Worm (Caenorhabditis elegans) whole organism, L1 larva: ENCODE measurements around the gene mgl-1.

ENCODE experiments used
- C04F5.9 ChIP-seq: sonication (generic microtip); optimal IDR thresholded peaks from 2 replicates; lab custom pipeline; 2016; ENCODE audit warnings: missing genetic modification characterization, missing compliant biosample characterization
- F16B12.6 ChIP-seq: fragments of 150-350 bp; optimal IDR thresholded peaks from 2 replicates; lab custom pipeline; 2014; ENCODE audit warnings: missing biosample characterization, missing genetic modification characterization
- aha-1 ChIP-seq: fragments of 150-350 bp; optimal IDR thresholded peaks from 2 replicates; lab custom pipeline; 2014; ENCODE audit warnings: missing biosample characterization, missing genetic modification characterization
- alr-1 ChIP-seq: fragments of 200-800 bp; sonication (Bioruptor generic); optimal IDR thresholded peaks from 2 replicates; lab custom pipeline; 2018; ENCODE audit warnings: borderline replicate concordance, mild to moderate bottlenecking, missing genetic modification characterization, missing compliant biosample characterization
- aly-2 ChIP-seq: fragments of 150-350 bp; optimal IDR thresholded peaks from 2 replicates; lab custom pipeline; 2014; ENCODE audit warnings: missing biosample characterization, missing genetic modification characterization
- blmp-1 ChIP-seq: fragments of 150-350 bp; optimal IDR thresholded peaks from 2 replicates; lab custom pipeline; 2014; ENCODE audit warnings: missing biosample characterization, missing genetic modification characterization
- ceh-63 ChIP-seq: fragments of 200-800 bp; sonication (Bioruptor generic); optimal IDR thresholded peaks from 2 replicates; lab custom pipeline; 2018; ENCODE audit warnings: mild to moderate bottlenecking, missing genetic modification characterization, missing compliant biosample characterization
- ceh-8 ChIP-seq: fragments of 200-800 bp; sonication (Bioruptor generic); optimal IDR thresholded peaks from 2 replicates; lab custom pipeline; 2018; ENCODE audit warnings: mild to moderate bottlenecking, missing genetic modification characterization, moderate library complexity, missing compliant biosample characterization
- ceh-88 ChIP-seq: fragments of 200-800 bp; sonication (Bioruptor generic); IDR thresholded peaks from 2 replicates; pipeline ENCODE4 v1.3.6; 2022; ENCODE audit warnings: missing genetic modification characterization, missing compliant biosample characterization
- ceh-90 ChIP-seq: sonication (generic microtip); optimal IDR thresholded peaks from 2 replicates; lab custom pipeline; 2016; ENCODE audit warnings: missing genetic modification characterization, missing compliant biosample characterization
- ces-1 ChIP-seq: fragments of 150-350 bp; optimal IDR thresholded peaks from 2 replicates; lab custom pipeline; 2014; ENCODE audit warnings: missing biosample characterization, missing genetic modification reagents, missing genetic modification characterization
- dpl-1 ChIP-seq, 3 experiments: fragments of 150-350 bp in 2 of 3; sonication (generic microtip) in 1 of 3; optimal IDR thresholded peaks; 2 replicates each; lab custom pipeline; 2014 to 2017; ENCODE audit warnings: missing biosample characterization in 3 of 3, missing genetic modification characterization in 3 of 3, missing genetic modification reagents in 3 of 3
- dsc-1 ChIP-seq: sonication (generic microtip); optimal IDR thresholded peaks from 2 replicates; lab custom pipeline; 2016; ENCODE audit warnings: mild to moderate bottlenecking, missing genetic modification characterization, missing compliant biosample characterization
- efl-1 ChIP-seq, 4 experiments: fragments of 150-350 bp; optimal IDR thresholded peaks in 3 of 4; peaks in 1 of 4; 1 replicate in 1 of 4; 2 replicates in 3 of 4; lab custom pipeline; 2014; ENCODE audit warnings: missing biosample characterization in 2 of 4, missing genetic modification characterization in 2 of 4, missing genetic modification reagents in 2 of 4
- efl-3 ChIP-seq: fragments of 200-800 bp; sonication (Bioruptor generic); optimal IDR thresholded peaks from 2 replicates; lab custom pipeline; 2018; ENCODE audit warnings: mild to moderate bottlenecking, missing genetic modification characterization, missing compliant biosample characterization
- egl-13 ChIP-seq: sonication (generic microtip); optimal IDR thresholded peaks from 2 replicates; lab custom pipeline; 2016; ENCODE audit warnings: missing genotype, missing genetic modification reagents, missing genetic modification characterization, missing compliant biosample characterization
- egl-27 ChIP-seq, 2 experiments: fragments of 150-350 bp in 1 of 2; sonication (generic microtip); optimal IDR thresholded peaks; 3 replicates each; lab custom pipeline; 2017 to 2018; ENCODE audit warnings: missing biosample characterization in 2 of 2, missing genetic modification characterization in 2 of 2, missing genetic modification reagents in 2 of 2
- elt-3 ChIP-seq, 6 experiments: fragments of 150-350 bp in 1 of 6; sonication (generic microtip); optimal IDR thresholded peaks; 2 replicates each; lab custom pipeline; 2017 to 2018; ENCODE audit warnings: missing biosample characterization in 6 of 6, missing genetic modification characterization in 6 of 6, inconsistent platforms in 1 of 6
- fos-1 ChIP-seq: fragments of 150-350 bp; optimal IDR thresholded peaks from 2 replicates; lab custom pipeline; 2014; ENCODE audit warnings: missing biosample characterization, missing genetic modification characterization
- hpl-2 ChIP-seq: fragments of 150-350 bp; optimal IDR thresholded peaks from 2 replicates; lab custom pipeline; 2014; ENCODE audit warnings: missing biosample characterization, missing genetic modification reagents, missing genetic modification characterization
- irx-1 ChIP-seq: sonication (generic microtip); optimal IDR thresholded peaks from 2 replicates; lab custom pipeline; 2016; ENCODE audit warnings: missing genetic modification characterization, missing compliant biosample characterization
- lin-13 ChIP-seq: fragments of 150-350 bp; optimal IDR thresholded peaks from 2 replicates; lab custom pipeline; 2014; ENCODE audit warnings: missing biosample characterization, missing genetic modification reagents, missing genetic modification characterization
- lin-14 ChIP-seq: fragments of 200-800 bp; sonication (Bioruptor generic); optimal IDR thresholded peaks from 2 replicates; lab custom pipeline; 2018; ENCODE audit warnings: mild to moderate bottlenecking, missing genetic modification characterization, moderate library complexity, missing compliant biosample characterization
- lin-15B ChIP-seq: fragments of 150-350 bp; sonication (generic microtip); optimal IDR thresholded peaks from 3 replicates; lab custom pipeline; 2014; ENCODE audit warnings: missing biosample characterization, missing genetic modification characterization
- lir-3 ChIP-seq: sonication (generic microtip); optimal IDR thresholded peaks from 2 replicates; lab custom pipeline; 2016; ENCODE audit warnings: mild to moderate bottlenecking, missing genetic modification characterization, moderate library complexity, missing compliant biosample characterization; ENCODE audit not compliant: poor library complexity
- mef-2 ChIP-seq: fragments of 150-350 bp; optimal IDR thresholded peaks from 2 replicates; lab custom pipeline; 2014; ENCODE audit warnings: missing biosample characterization, missing genetic modification characterization
- mep-1 ChIP-seq: fragments of 150-350 bp; optimal IDR thresholded peaks from 2 replicates; lab custom pipeline; 2014; ENCODE audit warnings: missing biosample characterization, missing genetic modification characterization
- nhr-11 ChIP-seq: fragments of 150-350 bp; optimal IDR thresholded peaks from 2 replicates; lab custom pipeline; 2014; ENCODE audit warnings: missing biosample characterization, missing genetic modification characterization
- nhr-12 ChIP-seq: sonication (generic microtip); optimal IDR thresholded peaks from 2 replicates; lab custom pipeline; 2017; ENCODE audit warnings: missing biosample characterization, missing genetic modification characterization
- nhr-19 ChIP-seq: fragments of 200-800 bp; sonication (Bioruptor generic); conservative IDR thresholded peaks from 2 replicates; pipeline ENCODE4 v1.3.6; 2022; ENCODE audit warnings: missing genetic modification characterization, missing compliant biosample characterization
- nhr-47 ChIP-seq: sonication (generic microtip); optimal IDR thresholded peaks from 2 replicates; lab custom pipeline; 2016; ENCODE audit warnings: mild to moderate bottlenecking, missing genetic modification characterization, moderate library complexity, missing compliant biosample characterization
- nhr-71 ChIP-seq: sonication (generic microtip); optimal IDR thresholded peaks from 2 replicates; lab custom pipeline; 2016; ENCODE audit warnings: mild to moderate bottlenecking, missing genetic modification characterization, moderate library complexity, missing compliant biosample characterization
- nhr-77 ChIP-seq: fragments of 150-350 bp; optimal IDR thresholded peaks from 2 replicates; lab custom pipeline; 2014; ENCODE audit warnings: missing biosample characterization, missing genetic modification characterization
- nhr-84 ChIP-seq: sonication (generic microtip); optimal IDR thresholded peaks from 2 replicates; lab custom pipeline; 2017; ENCODE audit warnings: missing biosample characterization, missing genetic modification characterization
- nhr-85 ChIP-seq: sonication (generic microtip); peaks from one replicate; lab custom pipeline; 2016; ENCODE audit warnings: missing genetic modification characterization, inconsistent platforms, missing compliant biosample characterization
- nhr-90 ChIP-seq: sonication (generic microtip); optimal IDR thresholded peaks from 2 replicates; lab custom pipeline; 2016; ENCODE audit warnings: mild to moderate bottlenecking, missing genetic modification characterization, missing compliant biosample characterization; ENCODE audit not compliant: poor library complexity
- rnt-1 ChIP-seq: sonication (generic microtip); optimal IDR thresholded peaks from 2 replicates; lab custom pipeline; 2016; ENCODE audit warnings: mild to moderate bottlenecking, missing genetic modification characterization, moderate library complexity, missing compliant biosample characterization
- snpc-4 ChIP-seq: fragments of 150-350 bp; optimal IDR thresholded peaks from 2 replicates; lab custom pipeline; 2014; ENCODE audit warnings: missing biosample characterization, missing genetic modification characterization
- snu-23 ChIP-seq: sonication (generic microtip); optimal IDR thresholded peaks from 2 replicates; lab custom pipeline; 2016; ENCODE audit warnings: missing genetic modification characterization, missing compliant biosample characterization
- sox-4 ChIP-seq: sonication (generic microtip); optimal IDR thresholded peaks from 2 replicates; lab custom pipeline; 2016; ENCODE audit warnings: missing genetic modification characterization, missing compliant biosample characterization
- sup-37 ChIP-seq: fragments of 200-800 bp; sonication (Bioruptor generic); optimal IDR thresholded peaks from 2 replicates; lab custom pipeline; 2018; ENCODE audit warnings: mild to moderate bottlenecking, missing genetic modification characterization, missing compliant biosample characterization
- swsn-7 ChIP-seq: sonication (generic microtip); optimal IDR thresholded peaks from 2 replicates; lab custom pipeline; 2016; ENCODE audit warnings: missing genetic modification characterization, missing compliant biosample characterization
- tbx-2 ChIP-seq: sonication (generic microtip); optimal IDR thresholded peaks from 2 replicates; lab custom pipeline; 2016; ENCODE audit warnings: missing genetic modification characterization, missing compliant biosample characterization
- tlp-1 ChIP-seq: fragments of 150-350 bp; optimal IDR thresholded peaks from 2 replicates; lab custom pipeline; 2014; ENCODE audit warnings: missing biosample characterization, missing genetic modification characterization
- unc-130 ChIP-seq: fragments of 150-350 bp; optimal IDR thresholded peaks from 2 replicates; lab custom pipeline; 2017; ENCODE audit warnings: missing biosample characterization, missing genetic modification characterization, inconsistent platforms
- unc-30 ChIP-seq: sonication (generic microtip); optimal IDR thresholded peaks from 2 replicates; lab custom pipeline; 2017; ENCODE audit warnings: missing biosample characterization, missing genetic modification characterization
- unc-62 ChIP-seq: fragments of 150-350 bp; optimal IDR thresholded peaks from 2 replicates; lab custom pipeline; 2014; ENCODE audit warnings: missing biosample characterization, missing genetic modification reagents, missing genetic modification characterization
- unc-98 ChIP-seq: fragments of 200-800 bp; sonication (Bioruptor generic); IDR thresholded peaks from 2 replicates; pipeline ENCODE4 v1.3.6; 2022; ENCODE audit warnings: missing genetic modification characterization, missing compliant biosample characterization
- vab-15 ChIP-seq: sonication (generic microtip); optimal IDR thresholded peaks from 2 replicates; lab custom pipeline; 2017; ENCODE audit warnings: missing genotype, mild to moderate bottlenecking, missing genetic modification characterization, missing compliant biosample characterization
- ztf-11 ChIP-seq, 2 experiments: sonication (generic microtip); optimal IDR thresholded peaks; 2 replicates each; lab custom pipeline; 2016 to 2017; ENCODE audit warnings: missing genetic modification characterization in 2 of 2, missing biosample characterization in 1 of 2, missing compliant biosample characterization in 1 of 2
- ztf-4 ChIP-seq: fragments of 150-350 bp; optimal IDR thresholded peaks from 2 replicates; lab custom pipeline; 2014; ENCODE audit warnings: missing biosample characterization, missing genetic modification characterization

Gene mgl-1

DNA sequence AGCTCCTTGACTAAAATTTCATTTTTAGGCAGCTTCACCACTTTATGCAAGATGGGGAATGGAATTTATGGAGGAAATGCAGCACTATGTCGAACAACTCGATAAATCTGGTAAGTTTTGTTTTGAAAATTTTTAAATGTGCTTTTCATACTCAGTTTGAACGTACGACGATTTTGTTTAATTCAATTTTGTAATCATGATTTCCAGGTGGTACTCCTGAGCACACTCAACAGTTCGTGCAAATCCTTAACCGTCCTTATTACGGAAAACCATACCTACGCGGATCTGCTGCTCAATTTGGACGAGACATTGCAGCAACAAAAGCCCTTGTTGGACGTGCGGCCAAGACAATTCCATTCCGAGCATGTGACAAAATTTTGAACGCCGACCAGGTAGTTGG, 13.6 kb downstream of the mgl-1 start:
- no peak for TF ChIP-seq vab-15
- TF ChIP-seq efl-1 (optimal IDR thresholded peaks at IDR 0.05; lab: Kevin White, UChicago), result no peak
- peak in 1 of 2 experiments; percentile 2 for TF ChIP-seq efl-1 (GFP tag; optimal IDR thresholded peaks at IDR 0.05 in 1 of 2; lab: Kevin White, UChicago)

DNA sequence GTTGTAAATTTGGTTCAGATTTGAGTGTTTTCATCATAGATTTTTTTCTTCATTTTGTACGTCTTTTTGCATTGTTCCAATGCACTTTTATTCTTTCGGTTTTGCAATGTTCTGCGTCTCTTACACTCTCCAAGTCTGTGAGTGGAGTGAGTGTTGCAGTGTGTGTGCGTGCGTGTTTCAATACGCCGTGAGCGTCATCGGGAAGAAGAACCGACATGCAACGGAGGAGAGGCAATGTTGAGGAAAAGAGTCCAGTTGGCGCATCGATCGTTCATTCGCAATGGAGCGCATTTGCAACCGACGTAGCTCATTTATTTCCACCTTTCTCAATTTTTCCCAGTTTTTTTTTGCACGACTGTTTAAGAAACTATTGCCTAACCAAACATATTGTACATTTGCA, 17.5 kb downstream of the mgl-1 start, which contains the start of gene ZC506.1:
TSS of gene ZC506.1 (plus strand) at position 400 of the 400 bp plus-strand sequence.
- TF ChIP-seq nhr-84 (no peak), nhr-85 (tag; lab: Kevin White, UChicago) (peak; percentile 95), egl-27 (tag; optimal IDR thresholded peaks at IDR 0.05; lab: Kevin White, UChicago) (peak; percentile 74 to 87), unc-62 (no peak), tbx-2 (tag; lab: Kevin White, UChicago) (peak; percentile 96), fos-1 (peak; percentile 88), egl-13 (tag; lab: Kevin White, UChicago) (peak; percentile 87), nhr-19 (peak; percentile 95), lin-15B (tag; lab: Kevin White, UChicago) (peak; percentile 81), sup-37 (peak; percentile 72), vab-15 (peak; percentile 23), nhr-77 (tag; lab: Kevin White, UChicago) (peak; percentile 96), lir-3 (peak; percentile 77), ceh-90 (tag; lab: Kevin White, UChicago) (peak; percentile 48), efl-3 (GFP tag; lab: Kevin White, UChicago) (no peak), ztf-4 (tag; lab: Kevin White, UChicago) (peak; percentile 90), unc-98 (GFP tag; lab: Robert Waterston, UW) (no peak), rnt-1 (peak; percentile 93), ceh-88 (GFP tag; lab: Robert Waterston, UW) (peak; percentile 75), mef-2 (tag; lab: Kevin White, UChicago) (peak; percentile 72), swsn-7 (peak; percentile 96), snu-23 (GFP tag; lab: Kevin White, UChicago) (peak; percentile 97), elt-3 (tag; optimal IDR thresholded peaks at IDR 0.05; lab: Kevin White, UChicago) (peak in 4 of 6 experiments; percentile 3 to 83 (median 70)), ztf-11 (tag; optimal IDR thresholded peaks at IDR 0.05; lab: Kevin White, UChicago) (peak in 1 of 2 experiments; percentile 45), dsc-1 (peak; percentile 92), alr-1 (no peak), mep-1 (tag; lab: Kevin White, UChicago) (peak; percentile 97), lin-14 (peak; percentile 99), ces-1 (no peak), sox-4 (tag; lab: Kevin White, UChicago) (peak; percentile 73), nhr-12 (tag; lab: Kevin White, UChicago) (no peak), nhr-90 (tag; lab: Kevin White, UChicago) (peak; percentile 89), nhr-11 (tag; lab: Kevin White, UChicago) (peak; percentile 37), dpl-1 (GFP tag; optimal IDR thresholded peaks at IDR 0.05; lab: Kevin White, UChicago) (peak; percentile 63 to 69 (median 67)), snpc-4 (peak; percentile 71), ceh-8 (GFP tag; lab: Kevin White, UChicago) (peak; percentile 73), unc-130 (tag; lab: Kevin White, UChicago) (peak; percentile 91), hpl-2 (GFP tag; lab: Kevin White, UChicago) (peak; percentile 83), nhr-47 (peak; percentile 93), ceh-63 (GFP tag; lab: Kevin White, UChicago) (no peak), aha-1 (tag; lab: Kevin White, UChicago) (peak; percentile 45), aly-2 (tag; lab: Kevin White, UChicago) (peak; percentile 58), C04F5.9 (peak; percentile 38), tlp-1 (no peak), irx-1 (tag; lab: Kevin White, UChicago) (peak; percentile 92), lin-13 (GFP tag; lab: Kevin White, UChicago) (peak; percentile 92), unc-30 (tag; lab: Kevin White, UChicago) (no peak), nhr-71 (peak; percentile 98), blmp-1 (tag; lab: Kevin White, UChicago) (peak; percentile 78), F16B12.6 (tag; lab: Kevin White, UChicago) (peak; percentile 21)
